Worm (Caenorhabditis elegans) whole organism, L1 larva: ENCODE results near the gene bmk-1.

Source experiments
- C34B4.2 ChIP-seq: sonication (generic microtip); optimal IDR thresholded peaks from 2 replicates; lab custom pipeline; 2017; ENCODE audit warnings: mild to moderate bottlenecking, missing genetic modification characterization, missing compliant biosample characterization
- F16B12.6 ChIP-seq: fragments of 150-350 bp; optimal IDR thresholded peaks from 2 replicates; lab custom pipeline; 2014; ENCODE audit warnings: missing biosample characterization, missing genetic modification characterization
- Y116A8C.19 ChIP-seq: sonication (generic microtip); optimal IDR thresholded peaks from 2 replicates; lab custom pipeline; 2016; ENCODE audit warnings: missing compliant biosample characterization, missing genetic modification characterization, borderline replicate concordance
- aha-1 ChIP-seq: fragments of 150-350 bp; optimal IDR thresholded peaks from 2 replicates; lab custom pipeline; 2014; ENCODE audit warnings: missing biosample characterization, missing genetic modification characterization
- aly-2 ChIP-seq: fragments of 150-350 bp; optimal IDR thresholded peaks from 2 replicates; lab custom pipeline; 2014; ENCODE audit warnings: missing biosample characterization, missing genetic modification characterization
- ama-1 ChIP-seq: fragments of 150-350 bp; optimal IDR thresholded peaks from 2 replicates; lab custom pipeline; 2014
- blmp-1 ChIP-seq: fragments of 150-350 bp; optimal IDR thresholded peaks from 2 replicates; lab custom pipeline; 2014; ENCODE audit warnings: missing biosample characterization, missing genetic modification characterization
- ceh-90 ChIP-seq: sonication (generic microtip); optimal IDR thresholded peaks from 2 replicates; lab custom pipeline; 2016; ENCODE audit warnings: missing genetic modification characterization, missing compliant biosample characterization
- ces-1 ChIP-seq: fragments of 150-350 bp; optimal IDR thresholded peaks from 2 replicates; lab custom pipeline; 2014; ENCODE audit warnings: missing biosample characterization, missing genetic modification reagents, missing genetic modification characterization
- efl-3 ChIP-seq: fragments of 200-800 bp; sonication (Bioruptor generic); optimal IDR thresholded peaks from 2 replicates; lab custom pipeline; 2018; ENCODE audit warnings: mild to moderate bottlenecking, missing genetic modification characterization, missing compliant biosample characterization
- egl-13 ChIP-seq: sonication (generic microtip); optimal IDR thresholded peaks from 2 replicates; lab custom pipeline; 2016; ENCODE audit warnings: missing genotype, missing genetic modification reagents, missing genetic modification characterization, missing compliant biosample characterization
- egl-27 ChIP-seq, 2 experiments: fragments of 150-350 bp in 1 of 2; sonication (generic microtip); optimal IDR thresholded peaks; 3 replicates each; lab custom pipeline; 2017 to 2018; ENCODE audit warnings: missing biosample characterization in 2 of 2, missing genetic modification characterization in 2 of 2, missing genetic modification reagents in 2 of 2
- elt-3 ChIP-seq, 6 experiments: fragments of 150-350 bp in 1 of 6; sonication (generic microtip); optimal IDR thresholded peaks; 2 replicates each; lab custom pipeline; 2017 to 2018; ENCODE audit warnings: missing biosample characterization in 6 of 6, missing genetic modification characterization in 6 of 6, inconsistent platforms in 1 of 6
- fkh-4 ChIP-seq: sonication (generic microtip); optimal IDR thresholded peaks from 2 replicates; lab custom pipeline; 2016; ENCODE audit warnings: missing compliant biosample characterization, missing genetic modification characterization, borderline replicate concordance
- fkh-8 ChIP-seq: sonication (generic microtip); optimal IDR thresholded peaks from 2 replicates; lab custom pipeline; 2016; ENCODE audit warnings: mild to moderate bottlenecking, missing genetic modification characterization, missing compliant biosample characterization
- fos-1 ChIP-seq: fragments of 150-350 bp; optimal IDR thresholded peaks from 2 replicates; lab custom pipeline; 2014; ENCODE audit warnings: missing biosample characterization, missing genetic modification characterization
- grh-1 ChIP-seq: fragments of 200-800 bp; sonication (Bioruptor generic); IDR thresholded peaks from 2 replicates; pipeline ENCODE4 v1.3.6; 2022; ENCODE audit warnings: missing genetic modification reagents, missing genetic modification characterization, missing compliant biosample characterization
- hlh-17 ChIP-seq: fragments of 200-800 bp; sonication (Bioruptor generic); optimal IDR thresholded peaks from 2 replicates; lab custom pipeline; 2018; ENCODE audit warnings: missing genetic modification characterization, mild to moderate bottlenecking, missing compliant biosample characterization, moderate library complexity, borderline replicate concordance
- hlh-4 ChIP-seq: sonication (generic microtip); optimal IDR thresholded peaks from 2 replicates; lab custom pipeline; 2016; ENCODE audit warnings: mild to moderate bottlenecking, missing genetic modification characterization, missing compliant biosample characterization
- hpl-2 ChIP-seq: fragments of 150-350 bp; optimal IDR thresholded peaks from 2 replicates; lab custom pipeline; 2014; ENCODE audit warnings: missing biosample characterization, missing genetic modification reagents, missing genetic modification characterization
- irx-1 ChIP-seq: sonication (generic microtip); optimal IDR thresholded peaks from 2 replicates; lab custom pipeline; 2016; ENCODE audit warnings: missing genetic modification characterization, missing compliant biosample characterization
- isw-1 ChIP-seq: fragments of 200-800 bp; sonication (Bioruptor generic); IDR thresholded peaks from 2 replicates; pipeline ENCODE4 v1.3.6; 2022; ENCODE audit warnings: missing genetic modification characterization, missing compliant biosample characterization
- lin-13 ChIP-seq: fragments of 150-350 bp; optimal IDR thresholded peaks from 2 replicates; lab custom pipeline; 2014; ENCODE audit warnings: missing biosample characterization, missing genetic modification reagents, missing genetic modification characterization
- lin-14 ChIP-seq: fragments of 200-800 bp; sonication (Bioruptor generic); optimal IDR thresholded peaks from 2 replicates; lab custom pipeline; 2018; ENCODE audit warnings: mild to moderate bottlenecking, missing genetic modification characterization, moderate library complexity, missing compliant biosample characterization
- lin-15B ChIP-seq: fragments of 150-350 bp; sonication (generic microtip); optimal IDR thresholded peaks from 3 replicates; lab custom pipeline; 2014; ENCODE audit warnings: missing biosample characterization, missing genetic modification characterization
- lir-3 ChIP-seq: sonication (generic microtip); optimal IDR thresholded peaks from 2 replicates; lab custom pipeline; 2016; ENCODE audit warnings: mild to moderate bottlenecking, missing genetic modification characterization, moderate library complexity, missing compliant biosample characterization; ENCODE audit not compliant: poor library complexity
- lsy-2 ChIP-seq, 2 experiments: fragments of 150-350 bp; optimal IDR thresholded peaks; 2 replicates each; lab custom pipeline; 2014; ENCODE audit warnings: missing biosample characterization in 2 of 2, missing genetic modification characterization in 2 of 2
- mab-9 ChIP-seq: fragments of 200-800 bp; sonication (Bioruptor generic); IDR thresholded peaks from 2 replicates; pipeline ENCODE4 v1.3.6; 2022; ENCODE audit warnings: missing genetic modification reagents, missing genetic modification characterization, missing compliant biosample characterization
- mdl-1 ChIP-seq, 2 experiments: fragments of 150-350 bp; optimal IDR thresholded peaks; 2 replicates each; lab custom pipeline; 2014 to 2017; ENCODE audit warnings: missing biosample characterization in 2 of 2, missing genetic modification characterization in 2 of 2, inconsistent platforms in 1 of 2
- mef-2 ChIP-seq: fragments of 150-350 bp; optimal IDR thresholded peaks from 2 replicates; lab custom pipeline; 2014; ENCODE audit warnings: missing biosample characterization, missing genetic modification characterization
- mep-1 ChIP-seq: fragments of 150-350 bp; optimal IDR thresholded peaks from 2 replicates; lab custom pipeline; 2014; ENCODE audit warnings: missing biosample characterization, missing genetic modification characterization
- nhr-11 ChIP-seq: fragments of 150-350 bp; optimal IDR thresholded peaks from 2 replicates; lab custom pipeline; 2014; ENCODE audit warnings: missing biosample characterization, missing genetic modification characterization
- nhr-12 ChIP-seq: sonication (generic microtip); optimal IDR thresholded peaks from 2 replicates; lab custom pipeline; 2017; ENCODE audit warnings: missing biosample characterization, missing genetic modification characterization
- nhr-20 ChIP-seq: sonication (generic microtip); optimal IDR thresholded peaks from 2 replicates; lab custom pipeline; 2016; ENCODE audit warnings: mild to moderate bottlenecking, missing genetic modification characterization, missing compliant biosample characterization
- nhr-71 ChIP-seq: sonication (generic microtip); optimal IDR thresholded peaks from 2 replicates; lab custom pipeline; 2016; ENCODE audit warnings: mild to moderate bottlenecking, missing genetic modification characterization, moderate library complexity, missing compliant biosample characterization
- nhr-84 ChIP-seq: sonication (generic microtip); optimal IDR thresholded peaks from 2 replicates; lab custom pipeline; 2017; ENCODE audit warnings: missing biosample characterization, missing genetic modification characterization
- nhr-85 ChIP-seq: sonication (generic microtip); peaks from one replicate; lab custom pipeline; 2016; ENCODE audit warnings: missing genetic modification characterization, inconsistent platforms, missing compliant biosample characterization
- pag-3 ChIP-seq: sonication (generic microtip); optimal IDR thresholded peaks from 2 replicates; lab custom pipeline; 2017; ENCODE audit warnings: missing genetic modification characterization, mild to moderate bottlenecking, missing compliant biosample characterization, antibody characterized with exemption, borderline replicate concordance; ENCODE audit not compliant: insufficient read depth
- pax-3 ChIP-seq: fragments of 200-800 bp; sonication (Bioruptor generic); optimal IDR thresholded peaks from 2 replicates; lab custom pipeline; 2018; ENCODE audit warnings: mild to moderate bottlenecking, missing genetic modification characterization, moderate library complexity, missing compliant biosample characterization
- snu-23 ChIP-seq: sonication (generic microtip); optimal IDR thresholded peaks from 2 replicates; lab custom pipeline; 2016; ENCODE audit warnings: missing genetic modification characterization, missing compliant biosample characterization
- tlp-1 ChIP-seq: fragments of 150-350 bp; optimal IDR thresholded peaks from 2 replicates; lab custom pipeline; 2014; ENCODE audit warnings: missing biosample characterization, missing genetic modification characterization
- unc-130 ChIP-seq: fragments of 150-350 bp; optimal IDR thresholded peaks from 2 replicates; lab custom pipeline; 2017; ENCODE audit warnings: missing biosample characterization, missing genetic modification characterization, inconsistent platforms
- unc-30 ChIP-seq: sonication (generic microtip); optimal IDR thresholded peaks from 2 replicates; lab custom pipeline; 2017; ENCODE audit warnings: missing biosample characterization, missing genetic modification characterization
- unc-62 ChIP-seq: fragments of 150-350 bp; optimal IDR thresholded peaks from 2 replicates; lab custom pipeline; 2014; ENCODE audit warnings: missing biosample characterization, missing genetic modification reagents, missing genetic modification characterization
- unc-98 ChIP-seq: fragments of 200-800 bp; sonication (Bioruptor generic); IDR thresholded peaks from 2 replicates; pipeline ENCODE4 v1.3.6; 2022; ENCODE audit warnings: missing genetic modification characterization, missing compliant biosample characterization
- zag-1 ChIP-seq: fragments of 150-350 bp; optimal IDR thresholded peaks from 2 replicates; lab custom pipeline; 2014; ENCODE audit warnings: missing biosample characterization, missing genetic modification characterization
- ztf-11 ChIP-seq, 2 experiments: sonication (generic microtip); optimal IDR thresholded peaks; 2 replicates each; lab custom pipeline; 2016 to 2017; ENCODE audit warnings: missing genetic modification characterization in 2 of 2, missing biosample characterization in 1 of 2, missing compliant biosample characterization in 1 of 2
- ztf-4 ChIP-seq: fragments of 150-350 bp; optimal IDR thresholded peaks from 2 replicates; lab custom pipeline; 2014; ENCODE audit warnings: missing biosample characterization, missing genetic modification characterization

bmk-1 gene

ce11 chrV:14503065-14503464 lies 46.3 kb upstream of the bmk-1 start (continued):
- TF ChIP-seq hlh-17 (GFP tag; lab: Kevin White, UChicago): no peak
- no peak for TF ChIP-seq ceh-90 (tag; lab: Kevin White, UChicago)
- no peak for TF ChIP-seq unc-30 (tag; lab: Kevin White, UChicago)
- TF ChIP-seq fkh-8 (tag; lab: Kevin White, UChicago): no peak

- TF ChIP-seq unc-62 (GFP tag; lab: Kevin White, UChicago): no peak
- TF ChIP-seq pag-3 (tag; lab: Kevin White, UChicago): no peak
- TF ChIP-seq egl-27 (tag; optimal IDR thresholded peaks at IDR 0.05; lab: Kevin White, UChicago): no peak
- no peak for TF ChIP-seq F16B12.6 (tag; lab: Kevin White, UChicago)
- no peak for TF ChIP-seq pax-3 (tag; lab: Kevin White, UChicago)
- no peak for TF ChIP-seq mdl-1 (tag; optimal IDR thresholded peaks at IDR 0.05; lab: Kevin White, UChicago)
- no peak for TF ChIP-seq lir-3 (tag; lab: Kevin White, UChicago)
- no peak for TF ChIP-seq ztf-11 (tag; optimal IDR thresholded peaks at IDR 0.05; lab: Kevin White, UChicago)
- no peak for TF ChIP-seq tlp-1 (tag; lab: Kevin White, UChicago)
- no peak for TF ChIP-seq aha-1 (tag; lab: Kevin White, UChicago)
- no peak for TF ChIP-seq ztf-4 (tag; lab: Kevin White, UChicago)
- no peak for TF ChIP-seq Y116A8C.19 (tag; lab: Kevin White, UChicago)
- no peak for TF ChIP-seq nhr-85 (tag; lab: Kevin White, UChicago)
- peak; percentile 1 for TF ChIP-seq mep-1
- TF ChIP-seq nhr-84 (tag; lab: Kevin White, UChicago): no peak
- 0 out of 2 replicates have a peak, but pooled peaks have one; percentile 7 for TF ChIP-seq grh-1 (GFP tag; lab: Robert Waterston, UW)
- TF ChIP-seq lsy-2 (tag; optimal IDR thresholded peaks at IDR 0.05; lab: Kevin White, UChicago): no peak
- peak; percentile 30 for TF ChIP-seq blmp-1 (tag; lab: Kevin White, UChicago)
- no peak for TF ChIP-seq elt-3 (tag; optimal IDR thresholded peaks at IDR 0.05; lab: Kevin White, UChicago)
- no peak for TF ChIP-seq ces-1 (GFP tag; lab: Kevin White, UChicago)
- TF ChIP-seq lin-14 (GFP tag; lab: Kevin White, UChicago): peak; percentile 35
- no peak for TF ChIP-seq efl-3
- TF ChIP-seq isw-1 (GFP tag; lab: Robert Waterston, UW): no peak
- TF ChIP-seq unc-130 (tag; lab: Kevin White, UChicago): no peak
- no peak for TF ChIP-seq irx-1 (tag; lab: Kevin White, UChicago)
- TF ChIP-seq lin-13 (GFP tag; lab: Kevin White, UChicago): no peak
- no peak for TF ChIP-seq ama-1
- no peak for TF ChIP-seq snu-23 (GFP tag; lab: Kevin White, UChicago)
- no peak for TF ChIP-seq unc-98 (GFP tag; lab: Robert Waterston, UW)
- no peak for TF ChIP-seq fos-1 (tag; lab: Kevin White, UChicago)
- TF ChIP-seq nhr-20: no peak
- no peak for TF ChIP-seq nhr-71 (tag; lab: Kevin White, UChicago)
These were observed 44.4 kb upstream of the bmk-1 start, which contains the start of gene R02D5.24 for ce11 chrV:14501136-14501535. TSS of gene R02D5.24 (plus strand) at chrV:14501340.

- TF ChIP-seq nhr-84 (tag; lab: Kevin White, UChicago) (no peak), aly-2 (no peak), grh-1 (GFP tag; lab: Robert Waterston, UW) (no peak), lir-3 (tag; lab: Kevin White, UChicago) (no peak), mab-9 (GFP tag; lab: Robert Waterston, UW) (no peak), mef-2 (no peak), hlh-4 (no peak), lin-15B (tag; lab: Kevin White, UChicago) (no peak), zag-1 (tag; lab: Kevin White, UChicago) (no peak), mep-1 (peak; percentile 0), hpl-2 (GFP tag; lab: Kevin White, UChicago) (no peak), irx-1 (tag; lab: Kevin White, UChicago) (peak; percentile 13), fkh-8 (tag; lab: Kevin White, UChicago) (no peak), nhr-20 (no peak), mdl-1 (tag; optimal IDR thresholded peaks at IDR 0.05; lab: Kevin White, UChicago) (no peak), blmp-1 (tag; lab: Kevin White, UChicago) (peak; percentile 57), egl-13 (no peak), fkh-4 (no peak), C34B4.2 (tag; lab: Kevin White, UChicago) (no peak), elt-3 (tag; optimal IDR thresholded peaks at IDR 0.05; lab: Kevin White, UChicago) (no peak), efl-3 (no peak), nhr-12 (tag; lab: Kevin White, UChicago) (no peak), nhr-11 (tag; lab: Kevin White, UChicago) (no peak), lin-14 (GFP tag; lab: Kevin White, UChicago) (peak; percentile 53), unc-130 (tag; lab: Kevin White, UChicago) (no peak)
These were observed 43.8 kb upstream of the bmk-1 start for ce11 chrV:14500554-14500953.
